Worm (Caenorhabditis elegans): Measurements from ENCODE around the gene ZK662.6.

ZK662.6 gene

ce11 chrX:15724994-15725393, 6.6 kb downstream of the ZK662.6 start (continued):
- TF ChIP-seq C34B4.2 (tag; optimal IDR thresholded peaks at IDR 0.05) (no peak), hlh-17 (GFP tag; optimal IDR thresholded peaks at IDR 0.05; ENCODE audit: borderline replicate concordance) (no peak), ceh-90 (tag; optimal IDR thresholded peaks at IDR 0.05) (no peak), ztf-11 (tag; optimal IDR thresholded peaks at IDR 0.05) (peak in 1 of 2 experiments; percentile 11), fkh-8 (tag; optimal IDR thresholded peaks at IDR 0.05) (no peak), xbp-1 (tag; optimal IDR thresholded peaks at IDR 0.05) (peak; percentile 62), lin-39 (tag; optimal IDR thresholded peaks at IDR 0.05) (no peak), ces-1 (GFP tag; optimal IDR thresholded peaks at IDR 0.05) (no peak), zag-1 (tag; optimal IDR thresholded peaks at IDR 0.05) (no peak), dsc-1 (tag; optimal IDR thresholded peaks at IDR 0.05) (peak; percentile 38), egl-27 (tag; optimal IDR thresholded peaks at IDR 0.05) (no peak), pag-3 (tag; optimal IDR thresholded peaks at IDR 0.05; ENCODE audit: borderline replicate concordance, insufficient read depth) (peak; percentile 93), nhr-71 (tag; optimal IDR thresholded peaks at IDR 0.05) (peak; percentile 78), unc-130 (tag; optimal IDR thresholded peaks at IDR 0.05) (peak; percentile 75), aly-2 (tag; optimal IDR thresholded peaks at IDR 0.05) (no peak), nhr-19 (GFP tag; conservative IDR thresholded peaks at IDR 0.05) (peak; percentile 67), ztf-4 (tag; optimal IDR thresholded peaks at IDR 0.05) (no peak), unc-30 (tag; optimal IDR thresholded peaks at IDR 0.05) (no peak), nhr-20 (tag; optimal IDR thresholded peaks at IDR 0.05) (peak; percentile 74), alr-1 (tag; optimal IDR thresholded peaks at IDR 0.05; ENCODE audit: borderline replicate concordance) (no peak), mab-9 (GFP tag; IDR thresholded peaks at IDR 0.05) (no peak), sptf-1 (tag; optimal IDR thresholded peaks at IDR 0.05) (no peak), snu-23 (GFP tag; optimal IDR thresholded peaks at IDR 0.05) (peak; percentile 83), dpl-1 (GFP tag; optimal IDR thresholded peaks at IDR 0.05) (peak; percentile 68 to 73 (median 73)), lin-15B (tag; optimal IDR thresholded peaks at IDR 0.05) (peak; percentile 93), hpl-2 (GFP tag; optimal IDR thresholded peaks at IDR 0.05) (no peak), jun-1 (tag; optimal IDR thresholded peaks at IDR 0.05) (peak; percentile 48), ceh-63 (GFP tag; optimal IDR thresholded peaks at IDR 0.05) (no peak), Y116A8C.19 (tag; optimal IDR thresholded peaks at IDR 0.05; ENCODE audit: borderline replicate concordance) (no peak), F16B12.6 (tag; optimal IDR thresholded peaks at IDR 0.05) (peak; percentile 93), lin-14 (GFP tag; optimal IDR thresholded peaks at IDR 0.05) (peak; percentile 83), fkh-4 (tag; optimal IDR thresholded peaks at IDR 0.05; ENCODE audit: borderline replicate concordance) (no peak), tbx-2 (tag; optimal IDR thresholded peaks at IDR 0.05) (peak; percentile 70), ets-5 (GFP tag; IDR thresholded peaks at IDR 0.05) (no peak), nhr-237 (tag; optimal IDR thresholded peaks at IDR 0.05) (no peak), aha-1 (tag; optimal IDR thresholded peaks at IDR 0.05) (no peak), unc-98 (GFP tag; IDR thresholded peaks at IDR 0.05) (no peak), ceh-82 (tag; optimal IDR thresholded peaks at IDR 0.05) (peak; percentile 33 to 69 (median 57)), nhr-76 (tag; optimal IDR thresholded peaks at IDR 0.05) (no peak), ceh-88 (GFP tag; IDR thresholded peaks at IDR 0.05) (no peak), nhr-11 (tag; optimal IDR thresholded peaks at IDR 0.05) (no peak), irx-1 (tag; optimal IDR thresholded peaks at IDR 0.05) (peak; percentile 45), swsn-7 (tag; optimal IDR thresholded peaks at IDR 0.05) (peak; percentile 76), lir-3 (tag; optimal IDR thresholded peaks at IDR 0.05; ENCODE audit: poor library complexity) (no peak), vab-15 (tag; optimal IDR thresholded peaks at IDR 0.05) (no peak), sup-37 (GFP tag; optimal IDR thresholded peaks at IDR 0.05) (no peak), pax-3 (tag; optimal IDR thresholded peaks at IDR 0.05) (no peak), elt-2 (tag; optimal IDR thresholded peaks at IDR 0.05) (no peak), grh-1 (GFP tag; IDR thresholded peaks at IDR 0.05) (peak; percentile 34; the same call in 1 of the 2 replicates), zip-4 (GFP tag; optimal IDR thresholded peaks at IDR 0.05) (no peak), fos-1 (tag; optimal IDR thresholded peaks at IDR 0.05) (no peak), mdl-1 (tag; optimal IDR thresholded peaks at IDR 0.05) (peak in 1 of 2 experiments; percentile 81)

Data from whole organism, L1 larva.